Worm (Caenorhabditis elegans): ENCODE results near the gene djr-1.1.
"Not testable (repeated sequence)": the region's sequence is repeated elsewhere in the genome, so short reads cannot be mapped to it uniquely, and the experiment has no call there.

The djr-1.1 gene

ce11 chrII:296911-297440, 6.6 kb downstream of the djr-1.1 start, which contains the start of the genes clec-117 and B0432.1:
Gene clec-117 (minus strand): TSS chrII:297011.
Gene B0432.1 (plus strand): TSS chrII:297390.
- TF ChIP-seq dao-5 (tag; optimal IDR thresholded peaks at IDR 0.05) (no peak), W03F9.2 (tag; optimal IDR thresholded peaks at IDR 0.05) (no peak), him-1 (tag; optimal IDR thresholded peaks at IDR 0.05) (no peak)

- no peak for TF ChIP-seq dao-5 (tag; optimal IDR thresholded peaks at IDR 0.05)
- TF ChIP-seq W03F9.2 (tag; optimal IDR thresholded peaks at IDR 0.05) = no peak
- no peak for TF ChIP-seq him-1 (tag; optimal IDR thresholded peaks at IDR 0.05)
Measured at ce11 chrII:299684-300083, 9.3 kb downstream of the djr-1.1 start, which contains the start of gene K01A2.6. Gene K01A2.6 (plus strand): TSS chrII:299984.

DNA sequence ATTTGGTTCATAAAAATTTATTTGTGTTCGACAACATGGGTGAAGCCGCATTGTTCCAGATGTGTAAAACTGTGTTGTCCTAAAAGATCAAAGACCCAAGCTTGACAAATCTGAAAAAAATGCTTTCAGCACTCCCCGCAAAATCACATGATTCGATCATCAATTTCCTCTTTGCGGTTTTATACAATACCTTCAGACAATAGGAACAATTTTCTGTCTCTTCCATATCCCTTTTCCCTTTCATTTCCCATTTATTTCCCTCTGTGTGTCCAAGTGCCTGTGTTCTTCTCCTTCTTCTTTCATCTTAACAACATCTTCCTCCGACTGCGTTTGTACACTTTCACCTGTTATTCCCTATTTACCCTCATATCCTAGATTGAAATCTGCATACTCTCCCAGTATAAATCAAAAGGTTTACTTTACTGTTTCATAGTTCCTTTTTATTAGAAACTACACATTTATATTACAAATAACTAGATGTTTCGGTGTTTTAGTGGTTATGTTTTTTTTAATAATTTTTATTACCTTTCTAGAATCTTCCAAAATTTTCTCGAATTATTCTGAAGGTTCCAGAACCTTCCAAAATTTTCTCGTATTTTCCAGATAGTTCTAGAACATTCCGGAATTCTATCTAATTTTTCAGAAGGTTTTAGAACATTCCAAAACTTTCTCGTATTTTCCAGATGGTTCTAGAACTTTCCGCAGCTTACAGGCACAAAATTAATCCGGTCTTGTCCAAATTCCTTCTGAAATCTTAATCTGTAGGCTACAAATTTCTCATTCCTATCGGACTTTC, 10.8 kb downstream of the djr-1.1 start, which contains the start of gene K01A2.5:
TSS of gene K01A2.5 (plus strand) at position 297 of the 796 bp plus-strand sequence.
- no peak for TF ChIP-seq him-1 (tag; optimal IDR thresholded peaks at IDR 0.05)
- TF ChIP-seq dao-5 (tag; optimal IDR thresholded peaks at IDR 0.05) = no peak
- no peak for TF ChIP-seq W03F9.2 (tag; optimal IDR thresholded peaks at IDR 0.05)

- TF ChIP-seq W03F9.2 (tag; optimal IDR thresholded peaks at IDR 0.05) (no peak), him-1 (tag; optimal IDR thresholded peaks at IDR 0.05) (no peak), dao-5 (tag; optimal IDR thresholded peaks at IDR 0.05) (no peak)
Measured at ce11 chrII:303927-304711, 13.7 kb downstream of the djr-1.1 start.

- TF ChIP-seq him-1 (tag; optimal IDR thresholded peaks at IDR 0.05) (no peak), W03F9.2 (tag; optimal IDR thresholded peaks at IDR 0.05) (no peak), dao-5 (tag; optimal IDR thresholded peaks at IDR 0.05) (no peak)
Measured at ce11 chrII:305645-306044, 15.3 kb downstream of the djr-1.1 start, which contains the start of gene col-69. Gene col-69 (minus strand): TSS chrII:305745.

DNA sequence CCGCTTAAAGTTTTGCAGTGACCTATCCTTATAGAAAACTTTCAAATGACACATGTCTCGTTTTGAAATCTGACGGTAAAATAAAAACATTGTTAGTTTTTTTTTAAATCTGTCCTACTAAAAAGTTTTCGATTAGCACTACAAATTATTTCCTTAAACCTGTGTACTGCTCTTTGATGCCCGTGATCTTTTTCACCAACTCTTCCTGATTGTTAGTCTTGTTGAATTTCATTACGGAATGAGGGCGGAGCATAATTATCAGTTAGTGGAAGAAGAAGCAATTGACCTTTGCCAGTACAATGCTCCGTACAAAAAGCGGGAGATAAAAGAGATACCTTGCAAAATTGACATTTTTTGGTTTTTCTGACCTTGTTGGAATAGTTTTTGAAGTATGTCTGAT, 16.8 kb downstream of the djr-1.1 start, which contains the start of gene K01A2.4:
TSS of gene K01A2.4 (plus strand) at position 301 of the 400 bp plus-strand sequence.
- TF ChIP-seq him-1 (tag; optimal IDR thresholded peaks at IDR 0.05) (no peak), W03F9.2 (tag; optimal IDR thresholded peaks at IDR 0.05) (no peak), dao-5 (tag; optimal IDR thresholded peaks at IDR 0.05) (no peak)

- not testable (repeated sequence) for TF ChIP-seq W03F9.2, him-1, dao-5 (tag; optimal IDR thresholded peaks at IDR 0.05)
Measured at ce11 chrII:312110-312509, 21.7 kb downstream of the djr-1.1 start, which contains the start of gene mps-2. Gene mps-2 (minus strand): TSS chrII:312210.

- no peak for TF ChIP-seq dao-5 (tag; optimal IDR thresholded peaks at IDR 0.05)
- TF ChIP-seq W03F9.2 (tag; optimal IDR thresholded peaks at IDR 0.05) = no peak
- no peak for TF ChIP-seq him-1 (tag; optimal IDR thresholded peaks at IDR 0.05)
Measured at ce11 chrII:313540-313939, 23.2 kb downstream of the djr-1.1 start.

DNA sequence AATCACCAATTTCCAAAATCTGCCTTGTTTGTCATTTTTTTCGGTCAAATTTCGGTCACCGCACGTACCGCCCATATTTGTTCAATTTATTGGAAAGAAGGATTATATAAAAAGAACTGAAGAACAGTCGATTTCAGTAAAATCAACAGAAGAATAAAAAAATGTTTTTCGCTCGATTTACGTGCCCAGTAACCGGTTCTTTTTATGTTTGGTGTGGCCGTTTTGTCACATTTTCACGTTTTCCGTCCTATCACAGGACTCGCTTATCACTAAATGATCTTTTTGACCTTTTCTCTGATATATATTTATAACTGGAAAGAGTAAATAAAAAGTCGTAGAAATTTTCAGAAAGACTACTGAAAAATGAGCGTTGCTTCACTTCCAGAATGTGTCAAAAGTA, 29.1 kb downstream of the djr-1.1 start, which contains the start of gene far-7:
TSS of gene far-7 (plus strand) at position 331 of the 400 bp plus-strand sequence.
- TF ChIP-seq him-1 (tag; optimal IDR thresholded peaks at IDR 0.05) (no peak), W03F9.2 (tag; optimal IDR thresholded peaks at IDR 0.05) (no peak), dao-5 (tag; optimal IDR thresholded peaks at IDR 0.05) (no peak)

ce11 chrII:320783-321182, 30.4 kb downstream of the djr-1.1 start:
- TF ChIP-seq W03F9.2 (tag; optimal IDR thresholded peaks at IDR 0.05) = no peak
- TF ChIP-seq dao-5 (tag; optimal IDR thresholded peaks at IDR 0.05) = no peak
- TF ChIP-seq him-1 (tag; optimal IDR thresholded peaks at IDR 0.05) = no peak

DNA sequence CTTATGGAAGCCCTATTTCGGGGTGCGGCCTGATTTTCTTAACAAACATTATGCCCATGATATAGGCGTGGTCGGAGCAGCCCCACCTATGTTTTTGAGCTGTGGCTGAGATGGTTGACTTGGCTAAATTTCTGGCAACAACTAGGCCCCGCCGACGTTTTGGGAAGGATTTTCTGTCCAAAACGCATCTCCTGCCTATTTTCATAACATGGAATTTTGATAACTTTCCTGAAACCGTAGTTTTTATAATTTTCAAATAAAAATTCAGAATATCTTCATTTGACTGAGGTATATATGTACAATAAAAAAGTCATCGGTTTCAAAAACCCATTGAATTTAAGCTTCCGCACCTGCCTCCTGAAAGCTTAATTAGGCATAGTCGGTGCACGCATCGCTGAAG, 30.8 kb downstream of the djr-1.1 start:
- TF ChIP-seq dao-5 (tag; optimal IDR thresholded peaks at IDR 0.05) (no peak), him-1 (tag; optimal IDR thresholded peaks at IDR 0.05) (no peak), W03F9.2 (tag; optimal IDR thresholded peaks at IDR 0.05) (no peak)

ce11 chrII:323048-323776, 32.8 kb downstream of the djr-1.1 start, which contains the start of gene K01A2.10:
Gene K01A2.10 (minus strand): TSS chrII:323098.
- TF ChIP-seq him-1 (tag; optimal IDR thresholded peaks at IDR 0.05) (no peak), dao-5 (tag; optimal IDR thresholded peaks at IDR 0.05) (no peak)

All from whole organism, L4/young adult.